Worm (Caenorhabditis elegans): ENCODE data around the gene C55A6.12.

The C55A6.12 gene

ce11 chrV:11503081-11503751, at the start of gene C55A6.12:
C55A6.12 (minus strand) TSS chrV:11503131.
- TF ChIP-seq nfya-2 (GFP tag; IDR thresholded peaks at IDR 0.05) (peak; percentile 98), nfyb-1 (GFP tag; IDR thresholded peaks at IDR 0.05) (peak; percentile 99), lin-35 (GFP tag; optimal IDR thresholded peaks at IDR 0.05) (peak in 1 of 3 experiments; percentile 45), lin-54 (GFP tag; optimal IDR thresholded peaks at IDR 0.05) (peak; percentile 43), ceh-91 (GFP tag; IDR thresholded peaks at IDR 0.05) (no peak)

- no peak for TF ChIP-seq ceh-58 (GFP tag; IDR thresholded peaks at IDR 0.05)
- no peak for TF ChIP-seq Y95B8A.8 (GFP tag; IDR thresholded peaks at IDR 0.05)
- no peak for TF ChIP-seq aptf-3 (GFP tag; IDR thresholded peaks at IDR 0.05)
- no peak for TF ChIP-seq F33H1.4 (GFP tag; IDR thresholded peaks at IDR 0.05)
- no peak for TF ChIP-seq unc-62 (GFP tag; optimal IDR thresholded peaks at IDR 0.05)
- TF ChIP-seq die-1 (tag; optimal IDR thresholded peaks at IDR 0.05) = no peak
- TF ChIP-seq F57C9.4 (tag; optimal IDR thresholded peaks at IDR 0.05) = no peak
- no peak for TF ChIP-seq hmg-1.2 (GFP tag; IDR thresholded peaks at IDR 0.05)
- TF ChIP-seq nhr-179 (tag; optimal IDR thresholded peaks at IDR 0.05) = no peak
- no peak for TF ChIP-seq aptf-2 (GFP tag; conservative IDR thresholded peaks at IDR 0.05)
- TF ChIP-seq ceh-40 (GFP tag; IDR thresholded peaks at IDR 0.05) = no peak
- TF ChIP-seq B0035.1 (tag; optimal IDR thresholded peaks at IDR 0.05) = no peak
- TF ChIP-seq ccch-3 (GFP tag; optimal IDR thresholded peaks at IDR 0.05) = no peak
- TF ChIP-seq ztf-22 (GFP tag; optimal IDR thresholded peaks at IDR 0.05) = no peak
- TF ChIP-seq lin-35 (GFP tag; optimal IDR thresholded peaks at IDR 0.05) = no peak
- TF ChIP-seq Y79H2A.3 (GFP tag; conservative IDR thresholded peaks at IDR 0.05) = no peak
- TF ChIP-seq mcd-1 (GFP tag; IDR thresholded peaks at IDR 0.05) = no peak
Observed at ce11 chrV:11552379-11552778, 49.4 kb upstream of the C55A6.12 start, which contains the start of gene srx-85. srx-85 (plus strand) TSS chrV:11552679.

ce11 chrV:11548914-11549406, 46.0 kb upstream of the C55A6.12 start, which contains the start of the genes F38B7.17 and F38B7.3:
F38B7.17 (minus strand) TSS chrV:11548964.
F38B7.3 (plus strand) TSS chrV:11549107.
- TF ChIP-seq nhr-179 (tag; optimal IDR thresholded peaks at IDR 0.05) = no peak
- TF ChIP-seq ama-1 (optimal IDR thresholded peaks at IDR 0.05) = no peak
- no peak for TF ChIP-seq ama-1 (GFP tag; optimal IDR thresholded peaks at IDR 0.05)
- no peak for TF ChIP-seq F57A8.1 (GFP tag; optimal IDR thresholded peaks at IDR 0.05)
- TF ChIP-seq attf-5 (GFP tag; optimal IDR thresholded peaks at IDR 0.05) = peak; percentile 60
- TF ChIP-seq ztf-25 (GFP tag; IDR thresholded peaks at IDR 0.05) = no peak
- TF ChIP-seq lin-35 (GFP tag; optimal IDR thresholded peaks at IDR 0.05) = peak in 1 of 3 experiments; percentile 32
- TF ChIP-seq ceh-27 (GFP tag; optimal IDR thresholded peaks at IDR 0.05) = peak; percentile 15
- no peak for TF ChIP-seq ets-4 (GFP tag; optimal IDR thresholded peaks at IDR 0.05)
- no peak for TF ChIP-seq sptf-2 (GFP tag; optimal IDR thresholded peaks at IDR 0.05)
- TF ChIP-seq ceh-40 (GFP tag; IDR thresholded peaks at IDR 0.05) = no peak
- TF ChIP-seq snpc-4 (GFP tag; optimal IDR thresholded peaks at IDR 0.05) = no peak
- peak in 3 of 4 experiments; percentile 6 to 48 (median 6) for TF ChIP-seq snpc-4 (tag; optimal IDR thresholded peaks at IDR 0.05)
- no peak for TF ChIP-seq fkh-3 (tag; optimal IDR thresholded peaks at IDR 0.05)
- no peak for TF ChIP-seq rpc-1 (optimal IDR thresholded peaks at IDR 0.05)
- TF ChIP-seq rpc-1 (tag; optimal IDR thresholded peaks at IDR 0.05) = no peak
- TF ChIP-seq ztf-3 (GFP tag; optimal IDR thresholded peaks at IDR 0.05) = no peak
- TF ChIP-seq lag-1 (GFP tag; IDR thresholded peaks at IDR 0.05) = no peak
- no peak for TF ChIP-seq aptf-2 (GFP tag; conservative IDR thresholded peaks at IDR 0.05)
- TF ChIP-seq F52B5.7 (tag; optimal IDR thresholded peaks at IDR 0.05) = no peak
- no peak for TF ChIP-seq attf-3 (GFP tag; conservative IDR thresholded peaks at IDR 0.05)
- TF ChIP-seq let-607 (tag; optimal IDR thresholded peaks at IDR 0.05) = no peak
- TF ChIP-seq K12H6.12 (tag; optimal IDR thresholded peaks at IDR 0.05) = peak; percentile 28
- TF ChIP-seq somi-1 (GFP tag; optimal IDR thresholded peaks at IDR 0.05) = no peak
- TF ChIP-seq madf-6 (GFP tag; IDR thresholded peaks at IDR 0.05) = no peak
- TF ChIP-seq lin-54 (GFP tag; optimal IDR thresholded peaks at IDR 0.05) = peak; percentile 15
- no peak for TF ChIP-seq madf-10 (tag; optimal IDR thresholded peaks at IDR 0.05)
- no peak for TF ChIP-seq cebp-1 (GFP tag; IDR thresholded peaks at IDR 0.05)
- TF ChIP-seq cebp-1 (tag; optimal IDR thresholded peaks at IDR 0.05) = peak; percentile 64
- TF ChIP-seq B0261.1 (tag; optimal IDR thresholded peaks at IDR 0.05) = no peak
- TF ChIP-seq ztf-22 (GFP tag; optimal IDR thresholded peaks at IDR 0.05) = no peak

Measured in whole organism, young adult.